Worm (Caenorhabditis elegans): ENCODE data around the gene F49C12.15.

The F49C12.15 gene

ce11 chrIV:9320023-9320422, 4.2 kb upstream of the F49C12.15 start:
- TF ChIP-seq pha-4 (tag; optimal IDR thresholded peaks at IDR 0.05): no peak
- no peak for TF ChIP-seq ZK546.5 (tag; optimal IDR thresholded peaks at IDR 0.05)
- no peak for TF ChIP-seq nhr-23 (tag; optimal IDR thresholded peaks at IDR 0.05)

ce11 chrIV:9321039-9321851, 3.0 kb upstream of the F49C12.15 start, which contains the start of the genes F49C12.12 and vha-17:
Gene F49C12.12 (minus strand): TSS chrIV:9321089.
Gene vha-17 (plus strand): TSS chrIV:9321801.
- TF ChIP-seq ceh-28 (tag; optimal IDR thresholded peaks at IDR 0.05): peak; percentile 38
- TF ChIP-seq egl-27 (tag; optimal IDR thresholded peaks at IDR 0.05): no peak
- TF ChIP-seq nhr-23 (tag; optimal IDR thresholded peaks at IDR 0.05): peak; percentile 9
- TF ChIP-seq hmg-11 (tag; optimal IDR thresholded peaks at IDR 0.05): peak; percentile 0
- TF ChIP-seq skn-1 (tag; optimal IDR thresholded peaks at IDR 0.05): peak; percentile 5
- TF ChIP-seq elt-2 (tag; optimal IDR thresholded peaks at IDR 0.05): peak; percentile 43
- TF ChIP-seq lsy-12 (tag; optimal IDR thresholded peaks at IDR 0.05): no peak
- TF ChIP-seq nhr-12 (tag; optimal IDR thresholded peaks at IDR 0.05): no peak
- TF ChIP-seq jun-1 (tag; optimal IDR thresholded peaks at IDR 0.05): peak; percentile 1
- peak; percentile 54 for TF ChIP-seq nfya-1 (tag; optimal IDR thresholded peaks at IDR 0.05; ENCODE audit: insufficient read depth)
- no peak for TF ChIP-seq elt-1 (tag; optimal IDR thresholded peaks at IDR 0.05)
- peak; percentile 22 for TF ChIP-seq pha-4 (tag; optimal IDR thresholded peaks at IDR 0.05)
- TF ChIP-seq snpc-4 (tag; optimal IDR thresholded peaks at IDR 0.05): peak; percentile 29
- no peak for TF ChIP-seq ceh-16 (tag; optimal IDR thresholded peaks at IDR 0.05)
- no peak for TF ChIP-seq unc-62 (GFP tag; optimal IDR thresholded peaks at IDR 0.05)
- peak; percentile 9 for TF ChIP-seq lin-15B (tag; optimal IDR thresholded peaks at IDR 0.05)

- TF ChIP-seq tbx-2 (tag; optimal IDR thresholded peaks at IDR 0.05) (peak; percentile 2), egl-27 (tag; optimal IDR thresholded peaks at IDR 0.05) (no peak), ceh-9 (tag; optimal IDR thresholded peaks at IDR 0.05) (no peak), nhr-77 (tag; optimal IDR thresholded peaks at IDR 0.05) (no peak), sea-2 (GFP tag; optimal IDR thresholded peaks at IDR 0.05) (no peak), unc-39 (tag; optimal IDR thresholded peaks at IDR 0.05) (no peak), nhr-43 (tag; optimal IDR thresholded peaks at IDR 0.05; ENCODE audit: poor library complexity, severe bottlenecking) (peak; percentile 43), mdl-1 (tag; optimal IDR thresholded peaks at IDR 0.05) (no peak), ama-1 (optimal IDR thresholded peaks at IDR 0.05) (peak; percentile 58), elt-2 (tag; optimal IDR thresholded peaks at IDR 0.05) (peak; percentile 20)
Observed at ce11 chrIV:9322489-9322888, 1.8 kb upstream of the F49C12.15 start.

- TF ChIP-seq snpc-4 (tag; optimal IDR thresholded peaks at IDR 0.05): no peak
Observed at ce11 chrIV:9327706-9328105, 3.5 kb downstream of the F49C12.15 start, which contains the start of gene clec-183. Gene clec-183 (plus strand): TSS chrIV:9328006.

ce11 chrIV:9330755-9331154, 6.5 kb downstream of the F49C12.15 start, which contains the start of gene nspg-7.1:
Gene nspg-7.1 (minus strand): TSS chrIV:9330855.
- no peak for TF ChIP-seq egl-27 (tag; optimal IDR thresholded peaks at IDR 0.05)
- no peak for TF ChIP-seq eor-1 (tag; optimal IDR thresholded peaks at IDR 0.05)
- no peak for TF ChIP-seq sea-2 (GFP tag; optimal IDR thresholded peaks at IDR 0.05)
- no peak for TF ChIP-seq nhr-25 (tag; optimal IDR thresholded peaks at IDR 0.05)
- TF ChIP-seq ceh-82 (tag; optimal IDR thresholded peaks at IDR 0.05): no peak
- no peak for TF ChIP-seq nhr-28 (tag; optimal IDR thresholded peaks at IDR 0.05)
- no peak for TF ChIP-seq nhr-67 (tag; optimal IDR thresholded peaks at IDR 0.05)
- TF ChIP-seq ceh-9 (tag; optimal IDR thresholded peaks at IDR 0.05): no peak
- TF ChIP-seq nhr-43 (tag; optimal IDR thresholded peaks at IDR 0.05; ENCODE audit: poor library complexity, severe bottlenecking): no peak

ce11 chrIV:9333007-9333406, 8.8 kb downstream of the F49C12.15 start:
- no peak for TF ChIP-seq ZK546.5 (tag; optimal IDR thresholded peaks at IDR 0.05)
- TF ChIP-seq pqm-1 (tag; optimal IDR thresholded peaks at IDR 0.05): peak; percentile 57
- peak; percentile 93 for TF ChIP-seq elt-2 (tag; optimal IDR thresholded peaks at IDR 0.05)

All from whole organism, L3 larva.